Worm (Caenorhabditis elegans) whole organism, early embryonic: ENCODE results near the gene B0244.15.

Experiments used
- aly-1 ChIP-seq: sonication (generic microtip); optimal IDR thresholded peaks from 2 replicates; lab custom pipeline; 2016; ENCODE audit warnings: missing genetic modification characterization, missing compliant biosample characterization
- ama-1 ChIP-seq: fragments of 150-350 bp; optimal IDR thresholded peaks from 2 replicates; lab custom pipeline; 2014
- flt-1 ChIP-seq: fragments of 200-800 bp; sonication (Bioruptor generic); IDR thresholded peaks from 2 replicates; pipeline ENCODE4 v1.3.6; 2022; ENCODE audit warnings: missing genetic modification characterization, missing compliant biosample characterization
- hmg-4 ChIP-seq: fragments of 200-800 bp; sonication (Bioruptor generic); optimal IDR thresholded peaks from 2 replicates; lab custom pipeline; 2018; ENCODE audit warnings: mild to moderate bottlenecking, missing genetic modification characterization, missing compliant biosample characterization
- pes-1 ChIP-seq: fragments of 200-800 bp; sonication (Bioruptor generic); IDR thresholded peaks from 2 replicates; pipeline ENCODE4 v1.3.6; 2022; ENCODE audit warnings: missing genetic modification reagents, missing genetic modification characterization, missing compliant biosample characterization
- tbx-11 ChIP-seq: fragments of 200-800 bp; sonication (Bioruptor generic); IDR thresholded peaks from 2 replicates; pipeline ENCODE4 v1.3.6; 2022; ENCODE audit warnings: missing genetic modification characterization, missing compliant biosample characterization
- tbx-37 ChIP-seq: fragments of 200-800 bp; sonication (Bioruptor generic); conservative IDR thresholded peaks from 2 replicates; pipeline ENCODE4 v1.3.6; 2022; ENCODE audit warnings: missing genetic modification reagents, missing genetic modification characterization, missing compliant biosample characterization
- tra-4 ChIP-seq: sonication (generic microtip); optimal IDR thresholded peaks from 2 replicates; lab custom pipeline; 2017; ENCODE audit warnings: missing genetic modification characterization, missing compliant biosample characterization

DNA sequence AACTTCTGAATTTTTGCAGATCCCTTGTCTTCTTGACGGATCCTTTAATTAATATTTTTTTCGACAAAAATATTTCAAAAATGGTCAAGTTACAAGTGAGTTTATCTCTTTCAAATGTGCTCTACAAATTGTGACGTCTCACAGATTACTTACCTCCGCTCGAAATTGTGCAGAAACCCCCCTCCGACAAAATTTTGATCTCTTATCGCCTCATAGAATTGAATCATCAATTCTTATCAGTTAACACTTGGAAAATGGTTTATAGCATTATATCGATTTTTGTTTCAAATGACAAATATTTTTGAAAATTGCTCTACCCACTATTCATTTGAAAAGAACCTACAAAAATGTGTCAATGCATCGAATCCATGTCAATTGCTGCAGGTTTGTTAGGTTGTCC, 8.3 kb upstream of the B0244.15 start, which contains the start of gene B0244.10:
- no peak for TF ChIP-seq tbx-11 (GFP tag; lab: Robert Waterston, UW)
- no peak for TF ChIP-seq aly-1
- TF ChIP-seq ama-1 = no peak
- no peak for TF ChIP-seq hmg-4 (GFP tag; lab: Kevin White, UChicago)
- no peak for TF ChIP-seq tbx-37 (GFP tag; lab: Robert Waterston, UW)
- no peak for TF ChIP-seq tra-4
- TF ChIP-seq pes-1 (GFP tag; lab: Robert Waterston, UW) = no peak
- TF ChIP-seq flt-1 = no peak
